Fruit fly (Drosophila melanogaster) whole organism: Measurements from ENCODE around the gene Pat1.

Source experiments
- pan ChIP-seq: fragments of >200 bp; optimal IDR thresholded peaks from 2 replicates; lab custom pipeline; 2017
- psq ChIP-seq: fragments of >200 bp; optimal IDR thresholded peaks from 2 replicates; lab custom pipeline; 2017

- TF ChIP-seq psq (lab: Kevin White, UChicago): no peak
- no peak for TF ChIP-seq pan (lab: Kevin White, UChicago)
Observed at dm6 chrX:6624006-6624745, 33.6 kb downstream of the Pat1 start.
